Worm (Caenorhabditis elegans) whole organism, young adult: ENCODE data around the gene C08A9.10.

Experiments
- F49E8.2 ChIP-seq: sonication (generic microtip); optimal IDR thresholded peaks from 3 replicates; lab custom pipeline; 2017; ENCODE audit warnings: missing genetic modification characterization, mild to moderate bottlenecking, missing compliant biosample characterization, antibody characterized with exemption, moderate library complexity; ENCODE audit not compliant: insufficient read depth
- attf-3 ChIP-seq: fragments of 200-800 bp; sonication (Bioruptor generic); conservative IDR thresholded peaks from 2 replicates; pipeline ENCODE4 v1.3.6; 2022; ENCODE audit warnings: missing genetic modification reagents, missing genetic modification characterization, missing compliant biosample characterization
- ceh-100 ChIP-seq: fragments of 200-800 bp; sonication (Bioruptor generic); IDR thresholded peaks from 2 replicates; pipeline ENCODE4 v1.3.6; 2022; ENCODE audit warnings: missing genetic modification reagents, missing genetic modification characterization, missing compliant biosample characterization
- ekl-4 ChIP-seq: fragments of 200-800 bp; sonication (Bioruptor generic); IDR thresholded peaks from 2 replicates; pipeline ENCODE4 v1.3.6; 2022; ENCODE audit warnings: missing genetic modification reagents, missing genetic modification characterization, missing compliant biosample characterization
- him-1 ChIP-seq: sonication (generic microtip); optimal IDR thresholded peaks from 2 replicates; lab custom pipeline; 2016; ENCODE audit warnings: missing genotype, missing genetic modification reagents, missing genetic modification characterization, missing compliant biosample characterization
- hlh-12 ChIP-seq: sonication (generic microtip); optimal IDR thresholded peaks from 2 replicates; lab custom pipeline; 2016; ENCODE audit warnings: missing genetic modification characterization, missing compliant biosample characterization
- mel-28 ChIP-seq: sonication (generic microtip); optimal IDR thresholded peaks from 2 replicates; lab custom pipeline; 2016; ENCODE audit warnings: borderline replicate concordance, mild to moderate bottlenecking, missing genetic modification characterization, missing compliant biosample characterization
- pha-4 ChIP-seq: fragments of 150-350 bp; sonication (generic microtip); optimal IDR thresholded peaks from 2 replicates; lab custom pipeline; 2014; ENCODE audit warnings: missing biosample characterization, missing genetic modification reagents, missing genetic modification characterization
- snpc-1.3 ChIP-seq: sonication (generic microtip); optimal IDR thresholded peaks from 2 replicates; lab custom pipeline; 2017; ENCODE audit warnings: missing genetic modification characterization, mild to moderate bottlenecking, missing compliant biosample characterization, antibody characterized with exemption, moderate library complexity, missing genotype, missing genetic modification reagents; ENCODE audit not compliant: insufficient read depth
- snpc-4 ChIP-seq, 5 experiments: fragments of 150-350 bp in 1 of 5; sonication (generic microtip) in 4 of 5; optimal IDR thresholded peaks; 2 replicates each; lab custom pipeline; 2014 to 2018; ENCODE audit warnings: missing genetic modification characterization in 5 of 5, missing biosample characterization in 3 of 5, antibody characterized with exemption in 2 of 5, mild to moderate bottlenecking in 2 of 5, missing compliant biosample characterization in 2 of 5, missing genotype in 2 of 5, moderate library complexity in 2 of 5, missing genetic modification reagents in 1 of 5
- ztf-6 ChIP-seq: fragments of 200-800 bp; sonication (Bioruptor generic); IDR thresholded peaks from 2 replicates; pipeline ENCODE4 v1.3.6; 2022; ENCODE audit warnings: missing genetic modification reagents, missing genetic modification characterization, missing compliant biosample characterization

ce11 chrX:17038616-17039015, 42.4 kb upstream of the C08A9.10 start:
- TF ChIP-seq snpc-1.3, result no peak
- TF ChIP-seq F49E8.2 (tag; lab: Kevin White, UChicago), result no peak
- TF ChIP-seq mel-28, result no peak
- no peak for TF ChIP-seq snpc-4 (GFP tag; optimal IDR thresholded peaks at IDR 0.05; lab: Kevin White, UChicago)
- no peak for TF ChIP-seq snpc-4 (tag; optimal IDR thresholded peaks at IDR 0.05; lab: Kevin White, UChicago)
- TF ChIP-seq attf-3 (GFP tag; lab: Robert Waterston, UW), result no peak
- no peak for TF ChIP-seq ceh-100 (GFP tag; lab: Robert Waterston, UW)
- no peak for TF ChIP-seq ztf-6 (GFP tag; lab: Robert Waterston, UW)
- no peak for TF ChIP-seq hlh-12 (tag; lab: Kevin White, UChicago)
- no peak for TF ChIP-seq him-1 (tag; lab: Kevin White, UChicago)
- no peak for TF ChIP-seq pha-4
- no peak for TF ChIP-seq ekl-4 (GFP tag; lab: Robert Waterston, UW)
